Worm (Caenorhabditis elegans): ENCODE results near the gene spin-2.

Gene spin-2

DNA sequence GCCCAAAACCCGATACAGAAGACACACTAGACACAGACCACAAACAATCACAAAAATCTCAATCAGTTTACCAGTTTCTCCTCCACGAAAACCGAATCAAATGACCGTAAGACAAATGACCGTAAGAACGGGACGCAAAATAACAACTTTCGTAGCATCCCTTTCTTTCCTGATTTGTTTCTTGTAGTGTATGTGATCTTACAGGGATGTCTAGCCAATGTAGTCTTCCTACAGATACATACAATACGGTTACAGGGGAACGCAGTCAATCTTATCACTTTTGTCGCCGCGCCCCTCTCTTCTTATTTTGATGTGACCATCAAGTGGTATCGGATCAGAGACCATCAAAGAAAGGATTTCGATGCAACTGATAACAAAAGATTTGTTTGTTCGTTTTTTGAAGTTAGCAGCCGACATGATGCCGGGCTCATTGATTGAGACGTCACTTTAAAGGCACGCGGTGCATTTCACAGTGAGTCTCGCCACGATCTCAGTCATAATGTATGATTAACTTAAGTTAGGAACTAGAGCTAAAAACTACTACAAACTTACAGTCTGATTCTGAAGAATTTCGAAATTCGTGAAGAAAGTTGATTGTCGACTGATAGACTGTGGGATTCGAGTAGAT is 11.1 kb upstream of the spin-2 start (continued):
- TF ChIP-seq egl-27 (tag; optimal IDR thresholded peaks at IDR 0.05), result no peak
- TF ChIP-seq ztf-11 (tag; optimal IDR thresholded peaks at IDR 0.05), result no peak
- TF ChIP-seq zip-4 (GFP tag; optimal IDR thresholded peaks at IDR 0.05), result no peak
- TF ChIP-seq ztf-4 (tag; optimal IDR thresholded peaks at IDR 0.05), result peak; percentile 3
- no peak for TF ChIP-seq irx-1 (tag; optimal IDR thresholded peaks at IDR 0.05)

DNA sequence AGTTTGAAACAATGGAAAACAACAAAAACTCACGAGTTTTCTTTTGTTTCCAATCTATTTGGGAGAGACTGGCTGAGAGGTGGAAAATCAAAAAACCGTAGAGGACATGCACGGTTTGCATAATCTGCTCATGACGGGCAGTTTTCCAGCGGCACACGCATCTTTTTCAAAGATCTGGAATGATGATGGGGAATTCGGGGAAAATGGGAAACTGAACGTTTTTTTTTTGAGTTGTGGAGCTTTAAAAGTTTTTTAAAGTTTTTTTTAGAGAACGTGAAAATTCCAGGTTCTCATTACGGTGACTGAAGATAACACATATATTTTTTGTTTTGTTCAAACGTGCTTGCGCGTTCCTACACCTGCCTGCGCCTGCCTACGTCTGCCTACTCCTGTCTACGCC is 10.2 kb upstream of the spin-2 start, which contains the start of gene C39E9.7:
TSS of gene C39E9.7 (minus strand) at position 101 of the 400 bp plus-strand sequence.
- TF ChIP-seq efl-1 (optimal IDR thresholded peaks at IDR 0.05), result no peak
- TF ChIP-seq efl-1 (GFP tag; optimal IDR thresholded peaks at IDR 0.05 in 1 of 2), result peak in 1 of 2 experiments; percentile 26
- TF ChIP-seq sox-4 (tag; optimal IDR thresholded peaks at IDR 0.05), result no peak

DNA sequence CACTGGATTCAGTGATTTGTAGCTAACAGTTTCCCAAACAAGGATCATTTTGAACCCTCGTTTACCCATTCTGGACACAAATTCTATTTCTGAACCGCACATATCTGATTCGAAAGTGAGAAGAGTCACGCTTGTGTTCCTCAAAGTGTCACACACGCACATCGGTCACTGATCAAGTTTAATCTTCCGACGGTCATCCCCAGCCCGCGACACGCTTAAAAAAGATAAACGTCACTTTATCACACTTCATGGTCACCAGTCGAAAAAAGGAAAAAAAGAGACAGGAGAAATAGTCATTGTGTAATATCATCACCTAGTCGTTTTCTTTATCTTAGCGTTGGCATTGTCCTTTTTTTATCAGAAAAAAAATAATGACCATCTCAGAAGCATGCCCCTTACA is 9.1 kb upstream of the spin-2 start:
- TF ChIP-seq nhr-19 (GFP tag; conservative IDR thresholded peaks at IDR 0.05), result peak; percentile 45
- TF ChIP-seq snu-23 (GFP tag; optimal IDR thresholded peaks at IDR 0.05), result peak; percentile 42
- TF ChIP-seq mdl-1 (tag; optimal IDR thresholded peaks at IDR 0.05), result peak in 1 of 2 experiments; percentile 37
- no peak for TF ChIP-seq mep-1 (tag; optimal IDR thresholded peaks at IDR 0.05)
- TF ChIP-seq unc-98 (GFP tag; IDR thresholded peaks at IDR 0.05), result no peak
- TF ChIP-seq mef-2 (tag; optimal IDR thresholded peaks at IDR 0.05), result no peak
- peak; percentile 54 for TF ChIP-seq nhr-20 (tag; optimal IDR thresholded peaks at IDR 0.05)
- no peak for TF ChIP-seq C16A3.4 (tag; optimal IDR thresholded peaks at IDR 0.05)
- peak in 2 of 6 experiments; percentile 44 to 78 for TF ChIP-seq elt-3 (tag; optimal IDR thresholded peaks at IDR 0.05)
- TF ChIP-seq F16B12.6 (tag; optimal IDR thresholded peaks at IDR 0.05), result no peak
- no peak for TF ChIP-seq ztf-11 (tag; optimal IDR thresholded peaks at IDR 0.05)
- no peak for TF ChIP-seq ceh-8 (GFP tag; optimal IDR thresholded peaks at IDR 0.05)
- peak; percentile 80 for TF ChIP-seq blmp-1 (tag; optimal IDR thresholded peaks at IDR 0.05)
- TF ChIP-seq C34B4.2 (tag; optimal IDR thresholded peaks at IDR 0.05), result no peak
- no peak for TF ChIP-seq jun-1 (tag; optimal IDR thresholded peaks at IDR 0.05)
- peak; percentile 63 for TF ChIP-seq lin-14 (GFP tag; optimal IDR thresholded peaks at IDR 0.05)
- no peak for TF ChIP-seq aha-1 (tag; optimal IDR thresholded peaks at IDR 0.05)
- no peak for TF ChIP-seq fos-1 (tag; optimal IDR thresholded peaks at IDR 0.05)
- peak; percentile 7 for TF ChIP-seq nhr-90 (tag; optimal IDR thresholded peaks at IDR 0.05; ENCODE audit: poor library complexity)
- TF ChIP-seq skn-1 (tag; optimal IDR thresholded peaks at IDR 0.05), result peak; percentile 1
- peak; percentile 91 for TF ChIP-seq nhr-85 (tag)
- peak; percentile 64 for TF ChIP-seq nhr-71 (tag; optimal IDR thresholded peaks at IDR 0.05)
- TF ChIP-seq lin-35 (GFP tag; optimal IDR thresholded peaks at IDR 0.05), result peak in 1 of 2 experiments; percentile 50
- no peak for TF ChIP-seq grh-1 (GFP tag; IDR thresholded peaks at IDR 0.05)
- TF ChIP-seq ztf-4 (tag; optimal IDR thresholded peaks at IDR 0.05), result no peak
- TF ChIP-seq elt-2 (tag; optimal IDR thresholded peaks at IDR 0.05), result no peak
- TF ChIP-seq hlh-17 (GFP tag; optimal IDR thresholded peaks at IDR 0.05; ENCODE audit: borderline replicate concordance), result no peak

- no peak for TF ChIP-seq lin-13 (GFP tag; optimal IDR thresholded peaks at IDR 0.05)
- no peak for TF ChIP-seq ceh-90 (tag; optimal IDR thresholded peaks at IDR 0.05)
- no peak for TF ChIP-seq pag-3 (tag; optimal IDR thresholded peaks at IDR 0.05; ENCODE audit: borderline replicate concordance, insufficient read depth)
- no peak for TF ChIP-seq ceh-88 (GFP tag; IDR thresholded peaks at IDR 0.05)
- TF ChIP-seq alr-1 (tag; optimal IDR thresholded peaks at IDR 0.05; ENCODE audit: borderline replicate concordance), result no peak
- no peak for TF ChIP-seq nhr-19 (GFP tag; conservative IDR thresholded peaks at IDR 0.05)
- TF ChIP-seq nhr-84 (tag; optimal IDR thresholded peaks at IDR 0.05), result no peak
- no peak for TF ChIP-seq dpl-1 (GFP tag; optimal IDR thresholded peaks at IDR 0.05)
- no peak for TF ChIP-seq nhr-237 (tag; optimal IDR thresholded peaks at IDR 0.05)
- no peak for TF ChIP-seq Y116A8C.19 (tag; optimal IDR thresholded peaks at IDR 0.05; ENCODE audit: borderline replicate concordance)
- no peak for TF ChIP-seq nhr-20 (tag; optimal IDR thresholded peaks at IDR 0.05)
- TF ChIP-seq irx-1 (tag; optimal IDR thresholded peaks at IDR 0.05), result no peak
- no peak for TF ChIP-seq grh-1 (GFP tag; IDR thresholded peaks at IDR 0.05)
- no peak for TF ChIP-seq mef-2 (tag; optimal IDR thresholded peaks at IDR 0.05)
Measured at ce11 chrIV:13078342-13078741, 8.5 kb upstream of the spin-2 start.

Data from whole organism, L1 larva.